Fruit fly (Drosophila melanogaster): ENCODE results near the gene CG12299.

The CG12299 gene

dm6 chr2L:10736993-10737756, at the start of gene CG12299, which contains the start of gene Vha16-5:
Gene CG12299, plus strand, starts transcription at chr2L:10737345.
Gene Vha16-5, minus strand, starts transcription at chr2L:10737043.
- TF ChIP-seq ttk (optimal IDR thresholded peaks at IDR 0.05) (no peak), Myc (optimal IDR thresholded peaks at IDR 0.05) (no peak), insv (optimal IDR thresholded peaks at IDR 0.05) (no peak), h (optimal IDR thresholded peaks at IDR 0.05) (no peak), psq (optimal IDR thresholded peaks at IDR 0.05) (no peak), Sin3A (optimal IDR thresholded peaks at IDR 0.05) (no peak)

- no peak for TF ChIP-seq Sin3A (optimal IDR thresholded peaks at IDR 0.05)
- no peak for TF ChIP-seq psq (optimal IDR thresholded peaks at IDR 0.05)
- TF ChIP-seq Myc (optimal IDR thresholded peaks at IDR 0.05) = no peak
- no peak for TF ChIP-seq ttk (optimal IDR thresholded peaks at IDR 0.05)
- TF ChIP-seq insv (optimal IDR thresholded peaks at IDR 0.05) = no peak
- TF ChIP-seq h (optimal IDR thresholded peaks at IDR 0.05) = no peak
These were observed 49.4 kb upstream of the CG12299 start for dm6 chr2L:10687794-10688185.

- no peak for TF ChIP-seq ttk (optimal IDR thresholded peaks at IDR 0.05)
- no peak for TF ChIP-seq h (optimal IDR thresholded peaks at IDR 0.05)
- TF ChIP-seq Sin3A (optimal IDR thresholded peaks at IDR 0.05) = no peak
- TF ChIP-seq insv (optimal IDR thresholded peaks at IDR 0.05) = no peak
- TF ChIP-seq psq (optimal IDR thresholded peaks at IDR 0.05) = no peak
- no peak for TF ChIP-seq Myc (optimal IDR thresholded peaks at IDR 0.05)
These were observed 48.4 kb upstream of the CG12299 start for dm6 chr2L:10688764-10689163.

- TF ChIP-seq h (optimal IDR thresholded peaks at IDR 0.05) (no peak), psq (optimal IDR thresholded peaks at IDR 0.05) (no peak), Sin3A (optimal IDR thresholded peaks at IDR 0.05) (no peak), insv (optimal IDR thresholded peaks at IDR 0.05) (no peak), ttk (optimal IDR thresholded peaks at IDR 0.05) (no peak), Myc (optimal IDR thresholded peaks at IDR 0.05) (no peak)
These were observed 47.7 kb upstream of the CG12299 start, which contains the start of gene CG7294 for dm6 chr2L:10689221-10690034. Gene CG7294, minus strand, starts transcription at chr2L:10689271.

- no peak for TF ChIP-seq Myc (optimal IDR thresholded peaks at IDR 0.05)
- TF ChIP-seq Sin3A (optimal IDR thresholded peaks at IDR 0.05) = no peak
- TF ChIP-seq ttk (optimal IDR thresholded peaks at IDR 0.05) = no peak
- no peak for TF ChIP-seq insv (optimal IDR thresholded peaks at IDR 0.05)
- TF ChIP-seq h (optimal IDR thresholded peaks at IDR 0.05) = no peak
- no peak for TF ChIP-seq psq (optimal IDR thresholded peaks at IDR 0.05)
These were observed 44.1 kb upstream of the CG12299 start for dm6 chr2L:10693018-10693417.

dm6 chr2L:10694053-10694618, 43.0 kb upstream of the CG12299 start, which contains the start of gene CG17108:
Gene CG17108, minus strand, starts transcription at chr2L:10694103.
- TF ChIP-seq ttk (optimal IDR thresholded peaks at IDR 0.05) = no peak
- no peak for TF ChIP-seq Myc (optimal IDR thresholded peaks at IDR 0.05)
- no peak for TF ChIP-seq insv (optimal IDR thresholded peaks at IDR 0.05)
- TF ChIP-seq psq (optimal IDR thresholded peaks at IDR 0.05) = no peak
- no peak for TF ChIP-seq h (optimal IDR thresholded peaks at IDR 0.05)
- TF ChIP-seq Sin3A (optimal IDR thresholded peaks at IDR 0.05) = no peak

dm6 chr2L:10697992-10698391, 39.2 kb upstream of the CG12299 start, which contains the start of gene CG7300:
Gene CG7300, minus strand, starts transcription at chr2L:10698043.
- TF ChIP-seq psq (optimal IDR thresholded peaks at IDR 0.05) = no peak
- no peak for TF ChIP-seq insv (optimal IDR thresholded peaks at IDR 0.05)
- TF ChIP-seq Myc (optimal IDR thresholded peaks at IDR 0.05) = no peak
- no peak for TF ChIP-seq Sin3A (optimal IDR thresholded peaks at IDR 0.05)
- no peak for TF ChIP-seq ttk (optimal IDR thresholded peaks at IDR 0.05)
- no peak for TF ChIP-seq h (optimal IDR thresholded peaks at IDR 0.05)

- no peak for TF ChIP-seq h (optimal IDR thresholded peaks at IDR 0.05)
These were observed 35.6 kb upstream of the CG12299 start, which contains the start of gene Lip1 for dm6 chr2L:10701499-10702062. Gene Lip1, minus strand, starts transcription at chr2L:10701544.

- no peak for TF ChIP-seq Myc (optimal IDR thresholded peaks at IDR 0.05)
- no peak for TF ChIP-seq Sin3A (optimal IDR thresholded peaks at IDR 0.05)
- no peak for TF ChIP-seq insv (optimal IDR thresholded peaks at IDR 0.05)
- TF ChIP-seq h (optimal IDR thresholded peaks at IDR 0.05) = no peak
- no peak for TF ChIP-seq ttk (optimal IDR thresholded peaks at IDR 0.05)
- TF ChIP-seq psq (optimal IDR thresholded peaks at IDR 0.05) = no peak
These were observed 33.9 kb upstream of the CG12299 start, which contains the start of gene CG6415 for dm6 chr2L:10703281-10703680. Gene CG6415, plus strand, starts transcription at chr2L:10703621.

dm6 chr2L:10704425-10704824, 32.7 kb upstream of the CG12299 start:
- TF ChIP-seq Myc (optimal IDR thresholded peaks at IDR 0.05) (no peak), psq (optimal IDR thresholded peaks at IDR 0.05) (no peak), Sin3A (optimal IDR thresholded peaks at IDR 0.05) (no peak), insv (optimal IDR thresholded peaks at IDR 0.05) (no peak), h (optimal IDR thresholded peaks at IDR 0.05) (no peak), ttk (optimal IDR thresholded peaks at IDR 0.05) (no peak)

dm6 chr2L:10706267-10706666, 30.9 kb upstream of the CG12299 start:
- TF ChIP-seq h (optimal IDR thresholded peaks at IDR 0.05) = no peak
- TF ChIP-seq Sin3A (optimal IDR thresholded peaks at IDR 0.05) = no peak
- no peak for TF ChIP-seq ttk (optimal IDR thresholded peaks at IDR 0.05)
- TF ChIP-seq insv (optimal IDR thresholded peaks at IDR 0.05) = no peak

All from Kc167 (cell line).